Worm (Caenorhabditis elegans): ENCODE data around the gene hex-5.

DNA sequence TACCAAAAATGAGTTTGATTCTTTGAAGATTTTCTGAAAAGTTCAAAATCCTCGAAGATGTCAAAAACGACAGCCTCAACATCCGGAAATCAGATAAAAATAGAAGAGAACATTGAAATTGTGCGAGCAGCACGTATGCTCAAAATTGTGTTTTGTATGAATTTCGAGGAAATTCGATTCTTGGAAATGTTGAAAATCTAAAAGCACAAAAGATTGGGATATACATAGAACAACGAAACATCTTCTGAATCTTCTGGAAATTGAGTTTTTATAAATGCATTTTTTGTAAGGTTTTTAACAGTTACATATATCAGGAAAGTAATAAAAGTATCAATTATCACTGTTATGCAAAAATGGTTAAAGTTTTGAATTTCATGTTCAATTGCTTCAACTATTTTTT is 5.6 kb upstream of the hex-5 start:
- TF ChIP-seq cog-1 (tag; optimal IDR thresholded peaks at IDR 0.05) (no peak), med-1 (GFP tag; optimal IDR thresholded peaks at IDR 0.05; ENCODE audit: insufficient read depth) (no peak), klf-2 (GFP tag; conservative IDR thresholded peaks at IDR 0.05) (no peak), ztf-23 (GFP tag; IDR thresholded peaks at IDR 0.05) (no peak), tab-1 (GFP tag; IDR thresholded peaks at IDR 0.05) (no peak), T22C8.4 (GFP tag; IDR thresholded peaks at IDR 0.05) (no peak), ref-1 (GFP tag; conservative IDR thresholded peaks at IDR 0.05) (no peak), ztf-29 (GFP tag; IDR thresholded peaks at IDR 0.05) (no peak), flt-1 (GFP tag; IDR thresholded peaks at IDR 0.05) (no peak)

Data from whole organism, midembryonic.